Fruit fly (Drosophila melanogaster) whole organism, embryonic: Measurements from ENCODE around the gene CG17801.
A peak's percentile ranks its signal among the peaks of the same experiment; 100 is the strongest.

Experiments
- Blimp-1 ChIP-seq: fragments of 200-800 bp; sonication (Bioruptor generic); optimal IDR thresholded peaks from 3 replicates; lab custom pipeline; 2018; ENCODE audit warnings: missing biosample characterization, missing genetic modification characterization, mild to moderate bottlenecking, moderate library complexity, missing genetic modification reagents
- Bteb2 ChIP-seq: fragments of 200-800 bp; sonication (Bioruptor generic); optimal IDR thresholded peaks from 2 replicates; lab custom pipeline; 2016; ENCODE audit warnings: missing biosample characterization, missing genetic modification characterization
- C15 ChIP-seq: fragments of 200-800 bp; sonication (Bioruptor generic); IDR thresholded peaks from 3 replicates; pipeline ENCODE4 v1.3.6; 2022; ENCODE audit warnings: missing biosample characterization, missing genetic modification characterization
- CG11456 ChIP-seq: fragments of 200-800 bp; sonication (Bioruptor generic); IDR thresholded peaks from 3 replicates; pipeline ENCODE4 v1.3.6; 2022; ENCODE audit warnings: missing biosample characterization, missing genetic modification characterization
- CG11504 ChIP-seq: fragments of 200-800 bp; sonication (Bioruptor generic); optimal IDR thresholded peaks from 3 replicates; lab custom pipeline; 2019; ENCODE audit warnings: missing biosample characterization, mild to moderate bottlenecking, missing genetic modification characterization, moderate library complexity
- CG1233 ChIP-seq: fragments of 200-800 bp; sonication (Bioruptor generic); optimal IDR thresholded peaks from 4 replicates; lab custom pipeline; 2018; ENCODE audit warnings: missing biosample characterization, mild to moderate bottlenecking, missing genetic modification characterization
- CG13424 ChIP-seq: fragments of 200-800 bp; sonication (Bioruptor generic); optimal IDR thresholded peaks from 2 replicates; lab custom pipeline; 2019; ENCODE audit warnings: missing biosample characterization, mild to moderate bottlenecking, missing genetic modification characterization, moderate library complexity
- CG15073 ChIP-seq: fragments of 200-800 bp; sonication (Bioruptor generic); optimal IDR thresholded peaks from 2 replicates; lab custom pipeline; 2016; ENCODE audit warnings: missing biosample characterization, missing genetic modification characterization
- CG16813 ChIP-seq: fragments of 200-800 bp; sonication (Bioruptor generic); IDR thresholded peaks from 3 replicates; pipeline ENCODE4 v1.3.6; 2022; ENCODE audit warnings: missing biosample characterization, missing genetic modification characterization; ENCODE audit not compliant: partially characterized antibody
- CG17359 ChIP-seq: fragments of 200-800 bp; sonication (Bioruptor generic); optimal IDR thresholded peaks from 3 replicates; lab custom pipeline; 2018; ENCODE audit warnings: missing biosample characterization, mild to moderate bottlenecking, missing genetic modification characterization, moderate library complexity
- CG18011 ChIP-seq: fragments of 200-800 bp; sonication (Bioruptor generic); optimal IDR thresholded peaks from 2 replicates; lab custom pipeline; 2017; ENCODE audit warnings: missing biosample characterization, missing genetic modification characterization, mild to moderate bottlenecking, moderate library complexity, missing genotype
- CG31441 ChIP-seq: fragments of 200-800 bp; sonication (Bioruptor generic); IDR thresholded peaks from 2 replicates; pipeline ENCODE4 v1.3.6; 2022; ENCODE audit warnings: missing biosample characterization, missing genetic modification characterization
- CG3281 ChIP-seq: fragments of 200-800 bp; sonication (Bioruptor generic); optimal IDR thresholded peaks from 3 replicates; lab custom pipeline; 2017; ENCODE audit warnings: missing biosample characterization, mild to moderate bottlenecking, missing genetic modification characterization
- CG3407 ChIP-seq: fragments of 200-800 bp; sonication (Bioruptor generic); optimal IDR thresholded peaks from 2 replicates; lab custom pipeline; 2018; ENCODE audit warnings: missing biosample characterization, mild to moderate bottlenecking, missing genetic modification characterization
- CG6689 ChIP-seq: fragments of 200-800 bp; sonication (Bioruptor generic); IDR thresholded peaks from 2 replicates; pipeline ENCODE4 v1.3.6; 2022; ENCODE audit warnings: missing biosample characterization, missing genetic modification characterization
- CG7372 ChIP-seq: fragments of 200-800 bp; sonication (Bioruptor generic); IDR thresholded peaks from 2 replicates; pipeline ENCODE4 v1.3.6; 2022; ENCODE audit warnings: missing biosample characterization, missing genetic modification characterization
- CG7745 ChIP-seq: fragments of 200-800 bp; sonication (Bioruptor generic); optimal IDR thresholded peaks from 2 replicates; lab custom pipeline; 2018; ENCODE audit warnings: missing biosample characterization, mild to moderate bottlenecking, missing genetic modification characterization, moderate library complexity
- CG8089 ChIP-seq: fragments of 200-800 bp; sonication (Bioruptor generic); optimal IDR thresholded peaks from 3 replicates; lab custom pipeline; 2016; ENCODE audit warnings: missing biosample characterization, missing genetic modification characterization
- CG8290 ChIP-seq, 3 experiments: fragments of 200-800 bp; sonication (Bioruptor generic); optimal IDR thresholded peaks; 2 replicates each; lab custom pipeline; 2016 to 2019; ENCODE audit warnings: missing biosample characterization in 3 of 3, missing genetic modification characterization in 3 of 3, mild to moderate bottlenecking in 2 of 3, moderate library complexity in 1 of 3
- CG8765 ChIP-seq: fragments of 200-800 bp; sonication (Bioruptor generic); IDR thresholded peaks from 2 replicates; pipeline ENCODE4 v1.3.6; 2022; ENCODE audit warnings: missing biosample characterization, missing genetic modification characterization
- CG9609 ChIP-seq: fragments of 200-800 bp; sonication (Bioruptor generic); optimal IDR thresholded peaks from 3 replicates; lab custom pipeline; 2016; ENCODE audit warnings: missing biosample characterization, missing genetic modification characterization
- CG9817 ChIP-seq: fragments of 200-800 bp; sonication (Bioruptor generic); optimal IDR thresholded peaks from 2 replicates; lab custom pipeline; 2018; ENCODE audit warnings: missing biosample characterization, mild to moderate bottlenecking, missing genetic modification characterization, moderate library complexity
- Chrac-16 ChIP-seq: fragments of 200-800 bp; sonication (Bioruptor generic); optimal IDR thresholded peaks from 3 replicates; lab custom pipeline; 2016; ENCODE audit warnings: missing biosample characterization, missing genetic modification characterization
- D ChIP-seq, 2 experiments: fragments of 200-800 bp in 1 of 2; fragments of >200 bp in 1 of 2; sonication (Bioruptor generic) in 1 of 2; optimal IDR thresholded peaks; 2 replicates in 1 of 2; 3 replicates in 1 of 2; lab custom pipeline; 2017; ENCODE audit warnings: mild to moderate bottlenecking in 1 of 2, missing biosample characterization in 1 of 2, missing genetic modification characterization in 1 of 2, missing genetic modification reagents in 1 of 2
- Dip3 ChIP-seq: fragments of 200-800 bp; sonication (Bioruptor generic); optimal IDR thresholded peaks from 3 replicates; lab custom pipeline; 2016; ENCODE audit warnings: missing biosample characterization, missing genetic modification characterization
- Ets65A ChIP-seq: fragments of 200-800 bp; sonication (Bioruptor generic); peaks from one replicate; lab custom pipeline; 2016; ENCODE audit warnings: missing biosample characterization, missing genetic modification characterization
- Fer3 ChIP-seq: fragments of 200-800 bp; sonication (Bioruptor generic); optimal IDR thresholded peaks from 2 replicates; lab custom pipeline; 2018; ENCODE audit warnings: missing biosample characterization, mild to moderate bottlenecking, missing genetic modification characterization, moderate library complexity
- HLH4C ChIP-seq: fragments of 200-800 bp; sonication (Bioruptor generic); IDR thresholded peaks from 3 replicates; pipeline ENCODE4 v1.3.6; 2022; ENCODE audit warnings: missing biosample characterization, missing genetic modification characterization; ENCODE audit not compliant: partially characterized antibody
- Max ChIP-seq: fragments of 200-800 bp; sonication (Bioruptor generic); optimal IDR thresholded peaks from 2 replicates; lab custom pipeline; 2016; ENCODE audit warnings: missing biosample characterization, mild to moderate bottlenecking, missing genetic modification characterization
- Nf-YB ChIP-seq: fragments of 200-800 bp; sonication (Bioruptor generic); optimal IDR thresholded peaks from 3 replicates; lab custom pipeline; 2019; ENCODE audit warnings: missing biosample characterization, mild to moderate bottlenecking, missing genetic modification characterization, moderate library complexity
- Ravus ChIP-seq: fragments of 200-800 bp; sonication (Bioruptor generic); IDR thresholded peaks from 2 replicates; pipeline ENCODE4 v1.3.6; 2022; ENCODE audit warnings: missing biosample characterization, missing genetic modification characterization
- Sox102F ChIP-seq: fragments of 200-800 bp; sonication (Bioruptor generic); optimal IDR thresholded peaks from 2 replicates; lab custom pipeline; 2018; ENCODE audit warnings: missing biosample characterization, mild to moderate bottlenecking, missing genetic modification characterization, moderate library complexity
- cad ChIP-seq: fragments of >200 bp; optimal IDR thresholded peaks from 2 replicates; lab custom pipeline; 2017; ENCODE audit warnings: missing biosample characterization, missing genetic modification characterization
- crc ChIP-seq: fragments of 200-800 bp; sonication (Bioruptor generic); optimal IDR thresholded peaks from 2 replicates; lab custom pipeline; 2016; ENCODE audit warnings: missing biosample characterization, missing genetic modification characterization
- en ChIP-seq: fragments of 200-800 bp; sonication (Bioruptor generic); optimal IDR thresholded peaks from 2 replicates; lab custom pipeline; 2016; ENCODE audit warnings: missing biosample characterization, missing genetic modification characterization
- fd102C ChIP-seq: fragments of 200-800 bp; sonication (Bioruptor generic); optimal IDR thresholded peaks from 2 replicates; lab custom pipeline; 2018; ENCODE audit warnings: missing biosample characterization, mild to moderate bottlenecking, missing genetic modification characterization, moderate library complexity
- gsb-n ChIP-seq: fragments of 200-800 bp; sonication (Bioruptor generic); optimal IDR thresholded peaks from 3 replicates; lab custom pipeline; 2018; ENCODE audit warnings: missing biosample characterization, mild to moderate bottlenecking, missing genetic modification characterization
- hbn ChIP-seq: fragments of 200-800 bp; sonication (Bioruptor generic); IDR thresholded peaks from 2 replicates; pipeline ENCODE4 v1.3.6; 2022; ENCODE audit warnings: missing biosample characterization, missing genetic modification characterization; ENCODE audit not compliant: partially characterized antibody
- her ChIP-seq: fragments of 200-800 bp; sonication (Bioruptor generic); optimal IDR thresholded peaks from 2 replicates; lab custom pipeline; 2016; ENCODE audit warnings: missing biosample characterization, missing genetic modification characterization
- lbe ChIP-seq: fragments of 200-800 bp; sonication (Bioruptor generic); optimal IDR thresholded peaks from 2 replicates; lab custom pipeline; 2016; ENCODE audit warnings: missing biosample characterization, mild to moderate bottlenecking, missing genetic modification characterization
- mirr ChIP-seq: fragments of 200-800 bp; sonication (Bioruptor generic); optimal IDR thresholded peaks from 3 replicates; lab custom pipeline; 2018; ENCODE audit warnings: missing biosample characterization, mild to moderate bottlenecking, missing genetic modification characterization
- salm ChIP-seq: fragments of 200-800 bp; sonication (Bioruptor generic); optimal IDR thresholded peaks from 2 replicates; lab custom pipeline; 2018; ENCODE audit warnings: missing biosample characterization, mild to moderate bottlenecking, missing genetic modification characterization
- sens-2 ChIP-seq: fragments of 200-800 bp; sonication (Bioruptor generic); IDR thresholded peaks from 2 replicates; pipeline ENCODE4 v1.3.6; 2022; ENCODE audit warnings: missing biosample characterization, missing genetic modification characterization
- slbo ChIP-seq: fragments of 200-800 bp; sonication (Bioruptor generic); IDR thresholded peaks from 2 replicates; pipeline ENCODE4 v1.3.6; 2022; ENCODE audit warnings: missing biosample characterization, missing genetic modification characterization
- so ChIP-seq: fragments of 200-800 bp; sonication (Bioruptor generic); IDR thresholded peaks from 3 replicates; pipeline ENCODE4 v1.3.6; 2022; ENCODE audit warnings: missing biosample characterization, missing genetic modification characterization
- sug ChIP-seq: fragments of 200-800 bp; optimal IDR thresholded peaks from 2 replicates; lab custom pipeline; 2019; ENCODE audit warnings: missing biosample characterization, mild to moderate bottlenecking, missing genetic modification characterization, moderate library complexity
- tll ChIP-seq, 2 experiments: fragments of 200-800 bp in 1 of 2; fragments of >200 bp in 1 of 2; sonication (Bioruptor generic) in 1 of 2; optimal IDR thresholded peaks; 2 replicates each; lab custom pipeline; 2017 to 2019; ENCODE audit warnings: missing biosample characterization in 2 of 2, missing genetic modification characterization in 2 of 2, mild to moderate bottlenecking in 1 of 2, moderate library complexity in 1 of 2
- yki ChIP-seq: fragments of >200 bp; optimal IDR thresholded peaks from 3 replicates; lab custom pipeline; 2018
- zf30C ChIP-seq: fragments of 200-800 bp; sonication (Bioruptor generic); optimal IDR thresholded peaks from 3 replicates; lab custom pipeline; 2018; ENCODE audit warnings: missing biosample characterization, mild to moderate bottlenecking, missing genetic modification characterization

The CG17801 gene

dm6 chr3R:17759773-17760476, 47.0 kb downstream of the CG17801 start (continued):
- no peak for TF ChIP-seq CG6689 (GFP tag; lab: Robert Waterston, UW)
- peak; percentile 83 for TF ChIP-seq sug
- TF ChIP-seq CG16813 (GFP tag; lab: Robert Waterston, UW): no peak
- TF ChIP-seq CG11456: 0 out of 3 replicates have a peak, but pooled peaks have one; percentile 56
- TF ChIP-seq Nf-YB (GFP tag; lab: Kevin White, UChicago): no peak
- no peak for TF ChIP-seq CG8765 (GFP tag; lab: Robert Waterston, UW)
- no peak for TF ChIP-seq tll (GFP tag; optimal IDR thresholded peaks at IDR 0.05; lab: Kevin White, UChicago)
- TF ChIP-seq slbo (GFP tag; lab: Robert Waterston, UW): no peak
- TF ChIP-seq CG7372 (GFP tag; lab: Robert Waterston, UW): no peak
- no peak for TF ChIP-seq CG3407 (GFP tag; lab: Kevin White, UChicago)
- TF ChIP-seq CG9817: no peak
- no peak for TF ChIP-seq Sox102F (GFP tag; lab: Kevin White, UChicago)
- TF ChIP-seq CG13424: no peak
- no peak for TF ChIP-seq zf30C
- no peak for TF ChIP-seq Blimp-1 (GFP tag; lab: Kevin White, UChicago)
- no peak for TF ChIP-seq D (optimal IDR thresholded peaks at IDR 0.05; lab: Kevin White, UChicago)
- no peak for TF ChIP-seq D (GFP tag; optimal IDR thresholded peaks at IDR 0.05; lab: Kevin White, UChicago)
- no peak for TF ChIP-seq Chrac-16 (GFP tag; lab: Kevin White, UChicago)
- no peak for TF ChIP-seq Ravus (GFP tag; lab: Robert Waterston, UW)
- no peak for TF ChIP-seq yki (lab: Kevin White, UChicago)
- no peak for TF ChIP-seq CG1233
- TF ChIP-seq CG15073 (GFP tag; lab: Kevin White, UChicago): no peak
- TF ChIP-seq CG31441 (GFP tag; lab: Robert Waterston, UW): no peak
- no peak for TF ChIP-seq CG7745
- TF ChIP-seq her (GFP tag; lab: Kevin White, UChicago): no peak
- TF ChIP-seq hbn (GFP tag; lab: Robert Waterston, UW): no peak
- no peak for TF ChIP-seq Dip3 (GFP tag; lab: Kevin White, UChicago)
- TF ChIP-seq Ets65A (GFP tag; lab: Kevin White, UChicago): no peak
- peak; percentile 27 for TF ChIP-seq CG3281 (GFP tag; lab: Kevin White, UChicago)
- no peak for TF ChIP-seq lbe (GFP tag; lab: Kevin White, UChicago)
- TF ChIP-seq gsb-n (tag; lab: Kevin White, UChicago): no peak
- TF ChIP-seq so (GFP tag; lab: Robert Waterston, UW): no peak
- TF ChIP-seq sens-2 (GFP tag; lab: Robert Waterston, UW): no peak
- TF ChIP-seq CG8089 (GFP tag; lab: Kevin White, UChicago): no peak
- peak; percentile 13 for TF ChIP-seq Fer3
- no peak for TF ChIP-seq CG8290 (GFP tag; optimal IDR thresholded peaks at IDR 0.05; lab: Kevin White, UChicago)
- peak in 1 of 2 experiments; percentile 32 for TF ChIP-seq CG8290 (tag; optimal IDR thresholded peaks at IDR 0.05; lab: Kevin White, UChicago)
- TF ChIP-seq CG18011: no peak
- no peak for TF ChIP-seq salm (tag; lab: Kevin White, UChicago)
- TF ChIP-seq CG11504 (tag; lab: Kevin White, UChicago): no peak
- TF ChIP-seq Bteb2: no peak
- no peak for TF ChIP-seq en (GFP tag; lab: Kevin White, UChicago)
- peak; percentile 32 for TF ChIP-seq mirr (GFP tag; lab: Kevin White, UChicago)
- TF ChIP-seq CG17359 (tag; lab: Kevin White, UChicago): no peak
- no peak for TF ChIP-seq crc
- TF ChIP-seq HLH4C (GFP tag; lab: Robert Waterston, UW): no peak
- no peak for TF ChIP-seq cad
- TF ChIP-seq CG9609: no peak
- TF ChIP-seq Max (GFP tag; lab: Kevin White, UChicago): no peak
- TF ChIP-seq C15 (GFP tag; lab: Robert Waterston, UW): no peak
- no peak for TF ChIP-seq fd102C (GFP tag; lab: Kevin White, UChicago)
